Worm (Caenorhabditis elegans) whole organism, L1 larva: ENCODE data around the gene srz-38.

ENCODE experiments used
- aly-2 ChIP-seq: fragments of 150-350 bp; optimal IDR thresholded peaks from 2 replicates; lab custom pipeline; 2014; ENCODE audit warnings: missing biosample characterization, missing genetic modification characterization
- ets-5 ChIP-seq: fragments of 200-800 bp; sonication (Bioruptor generic); IDR thresholded peaks from 2 replicates; pipeline ENCODE4 v1.3.6; 2022; ENCODE audit warnings: missing genetic modification characterization, missing compliant biosample characterization
- fkh-10 ChIP-seq: sonication (generic microtip); optimal IDR thresholded peaks from 2 replicates; lab custom pipeline; 2017; ENCODE audit warnings: missing biosample characterization, missing genetic modification reagents, missing genetic modification characterization
- mdl-1 ChIP-seq, 2 experiments: fragments of 150-350 bp; optimal IDR thresholded peaks; 2 replicates each; lab custom pipeline; 2014 to 2017; ENCODE audit warnings: missing biosample characterization in 2 of 2, missing genetic modification characterization in 2 of 2, inconsistent platforms in 1 of 2
- nhr-12 ChIP-seq: sonication (generic microtip); optimal IDR thresholded peaks from 2 replicates; lab custom pipeline; 2017; ENCODE audit warnings: missing biosample characterization, missing genetic modification characterization
- nhr-237 ChIP-seq: fragments of 150-350 bp; optimal IDR thresholded peaks from 2 replicates; lab custom pipeline; 2014; ENCODE audit warnings: missing biosample characterization, missing genetic modification characterization
- nhr-85 ChIP-seq: sonication (generic microtip); peaks from one replicate; lab custom pipeline; 2016; ENCODE audit warnings: missing genetic modification characterization, inconsistent platforms, missing compliant biosample characterization
- pqm-1 ChIP-seq: sonication (generic microtip); optimal IDR thresholded peaks from 3 replicates; lab custom pipeline; 2017; ENCODE audit warnings: missing biosample characterization, missing genetic modification characterization
- sptf-1 ChIP-seq: fragments of 150-350 bp; optimal IDR thresholded peaks from 2 replicates; lab custom pipeline; 2014; ENCODE audit warnings: missing biosample characterization, missing genetic modification characterization
- swsn-7 ChIP-seq: sonication (generic microtip); optimal IDR thresholded peaks from 2 replicates; lab custom pipeline; 2016; ENCODE audit warnings: missing genetic modification characterization, missing compliant biosample characterization
- ztf-4 ChIP-seq: fragments of 150-350 bp; optimal IDR thresholded peaks from 2 replicates; lab custom pipeline; 2014; ENCODE audit warnings: missing biosample characterization, missing genetic modification characterization

DNA sequence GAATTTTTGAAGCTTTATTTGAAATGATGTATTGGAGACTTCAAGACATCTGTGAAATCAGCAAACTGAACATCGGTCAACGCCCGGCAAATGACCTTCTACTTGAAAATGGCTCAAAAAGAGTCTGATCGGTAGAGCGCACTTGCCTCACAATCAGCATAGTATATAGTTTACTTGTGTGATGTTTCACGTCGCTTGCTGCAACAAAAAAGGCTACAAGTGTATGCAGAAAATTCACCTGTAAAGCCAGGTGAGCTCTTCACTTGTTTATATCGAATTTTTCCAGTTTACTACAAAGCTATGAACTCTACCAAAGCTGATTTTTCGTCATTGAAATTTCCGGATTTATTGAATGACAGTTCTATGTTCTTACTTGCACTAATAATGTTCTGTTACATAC is 2.6 kb upstream of the srz-38 start, which contains the start of gene srz-71:
- TF ChIP-seq aly-2 (tag; lab: Kevin White, UChicago), result no peak
- TF ChIP-seq mdl-1 (tag; optimal IDR thresholded peaks at IDR 0.05; lab: Kevin White, UChicago), result no peak
- TF ChIP-seq ets-5 (GFP tag; lab: Robert Waterston, UW), result no peak
- no peak for TF ChIP-seq pqm-1 (tag; lab: Kevin White, UChicago)
- TF ChIP-seq swsn-7 (tag; lab: Kevin White, UChicago), result no peak
- no peak for TF ChIP-seq nhr-12
- TF ChIP-seq sptf-1, result no peak
- no peak for TF ChIP-seq ztf-4
- TF ChIP-seq nhr-237 (tag; lab: Kevin White, UChicago), result no peak
- TF ChIP-seq fkh-10 (GFP tag; lab: Kevin White, UChicago), result no peak
- no peak for TF ChIP-seq nhr-85 (tag; lab: Kevin White, UChicago)
